Fruit fly (Drosophila melanogaster): ENCODE data around the gene RpL36A.

RpL36A gene

DNA sequence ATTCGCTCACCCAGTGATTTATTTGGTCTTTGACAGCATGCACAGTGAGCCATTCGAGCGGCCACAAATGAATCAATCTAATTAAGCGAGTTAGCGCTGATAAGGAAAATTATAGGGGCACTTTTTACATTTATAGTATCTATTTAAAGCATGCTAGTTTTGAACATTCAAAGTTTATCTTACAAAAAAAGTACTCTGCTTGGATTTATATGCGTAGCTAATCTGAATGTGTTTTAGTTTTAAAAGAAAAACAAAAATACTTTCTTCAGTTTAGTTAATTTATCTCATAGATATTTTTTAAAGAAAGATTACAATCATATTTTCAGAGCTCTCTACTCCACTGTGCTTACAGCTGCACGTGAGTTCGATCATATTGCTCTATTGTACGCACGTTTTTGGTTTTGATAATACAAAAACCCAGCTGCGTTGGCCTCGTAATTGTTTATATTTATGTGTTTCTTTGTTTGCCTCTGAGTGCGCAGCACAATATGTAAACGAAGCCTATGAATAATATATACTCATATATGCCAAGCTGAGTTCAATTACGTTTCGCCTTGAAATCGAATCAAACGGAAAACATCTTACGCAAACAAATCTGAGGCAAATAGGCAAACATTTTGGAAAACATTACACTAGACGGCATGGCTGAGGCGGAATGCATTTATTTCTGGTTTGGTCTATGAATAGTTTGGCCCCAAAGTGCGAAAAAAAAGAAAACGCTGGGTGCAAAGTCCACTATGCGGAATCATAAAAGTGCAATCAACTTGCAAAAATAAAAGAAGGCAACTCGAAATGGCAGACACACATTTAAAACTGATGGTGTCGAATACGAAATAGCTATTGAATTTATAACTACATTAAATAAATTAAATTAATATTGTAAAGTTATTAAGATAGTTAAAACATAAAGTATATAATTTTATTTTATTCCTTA is 40.7 kb downstream of the RpL36A start (continued):
- TF ChIP-seq cato (GFP tag; optimal IDR thresholded peaks at IDR 0.05; ENCODE audit: borderline replicate concordance) = peak; percentile 73
- TF ChIP-seq en (GFP tag; optimal IDR thresholded peaks at IDR 0.05) = peak; percentile 35
- TF ChIP-seq Meics (GFP tag; optimal IDR thresholded peaks at IDR 0.05) = peak; percentile 92
- TF ChIP-seq CG9932 (GFP tag; IDR thresholded peaks at IDR 0.05) = peak; percentile 68
- peak; percentile 89 for TF ChIP-seq CG2120 (GFP tag; optimal IDR thresholded peaks at IDR 0.05)
- TF ChIP-seq CG9876 (GFP tag; optimal IDR thresholded peaks at IDR 0.05) = peak; percentile 65
- peak; percentile 72 for TF ChIP-seq CG15514 (GFP tag; optimal IDR thresholded peaks at IDR 0.05)
- TF ChIP-seq CG6689 (GFP tag; IDR thresholded peaks at IDR 0.05) = peak; percentile 85
- peak; percentile 62 for TF ChIP-seq CG31224 (GFP tag; IDR thresholded peaks at IDR 0.05)
- peak; percentile 46 for TF ChIP-seq CG11398 (GFP tag; optimal IDR thresholded peaks at IDR 0.05)
- TF ChIP-seq bsh (GFP tag; optimal IDR thresholded peaks at IDR 0.05) = peak; percentile 82 to 84
- peak; percentile 63 for TF ChIP-seq dan (GFP tag; IDR thresholded peaks at IDR 0.05)
- TF ChIP-seq jigr1 (GFP tag; IDR thresholded peaks at IDR 0.05) = peak; percentile 41; the same call in 1 of the 3 replicates
- 0 out of 2 replicates have a peak, but pooled peaks have one; percentile 20 for TF ChIP-seq Doc2 (GFP tag; IDR thresholded peaks at IDR 0.05)
- TF ChIP-seq Atf6 (GFP tag; IDR thresholded peaks at IDR 0.05) = peak; percentile 88
- no peak for TF ChIP-seq Neu2 (GFP tag; optimal IDR thresholded peaks at IDR 0.05; ENCODE audit: borderline replicate concordance)
- TF ChIP-seq cg (GFP tag; optimal IDR thresholded peaks at IDR 0.05) = no peak
- TF ChIP-seq fd64A (GFP tag; optimal IDR thresholded peaks at IDR 0.05) = peak; percentile 37
- TF ChIP-seq mirr (GFP tag; optimal IDR thresholded peaks at IDR 0.05) = peak; percentile 71
- TF ChIP-seq CG12391 (tag; optimal IDR thresholded peaks at IDR 0.05) = peak; percentile 88
- TF ChIP-seq pita (GFP tag; optimal IDR thresholded peaks at IDR 0.05) = no peak
- peak; percentile 71 for TF ChIP-seq CG9609 (GFP tag; optimal IDR thresholded peaks at IDR 0.05)
- TF ChIP-seq exex (tag; optimal IDR thresholded peaks at IDR 0.05) = peak; percentile 46
- TF ChIP-seq CG7271 (tag; optimal IDR thresholded peaks at IDR 0.05) = no peak
- TF ChIP-seq pzg (GFP tag; optimal IDR thresholded peaks at IDR 0.05) = no peak
- peak; percentile 93 for TF ChIP-seq CG13296 (GFP tag; optimal IDR thresholded peaks at IDR 0.05)
- peak; percentile 80 for TF ChIP-seq ttk (GFP tag; IDR thresholded peaks at IDR 0.05)
- TF ChIP-seq Dp (GFP tag; optimal IDR thresholded peaks at IDR 0.05) = no peak
- peak; percentile 76 for TF ChIP-seq Dbx (GFP tag; IDR thresholded peaks at IDR 0.05)
- TF ChIP-seq CG18599 (GFP tag; optimal IDR thresholded peaks at IDR 0.05) = peak; percentile 89
- TF ChIP-seq Mes4 (GFP tag; optimal IDR thresholded peaks at IDR 0.05) = peak; percentile 70
- TF ChIP-seq NfI (GFP tag; optimal IDR thresholded peaks at IDR 0.05) = peak; percentile 88
- TF ChIP-seq CG10431 (GFP tag; optimal IDR thresholded peaks at IDR 0.05) = no peak
- no peak for TF ChIP-seq Dll (GFP tag; IDR thresholded peaks at IDR 0.05; ENCODE audit: partially characterized antibody)
- TF ChIP-seq CG2129 (GFP tag; IDR thresholded peaks at IDR 0.05; ENCODE audit: partially characterized antibody) = no peak
- TF ChIP-seq CG8924 (tag; optimal IDR thresholded peaks at IDR 0.05) = peak; percentile 93
- TF ChIP-seq kay (GFP tag; optimal IDR thresholded peaks at IDR 0.05) = peak; percentile 74
- TF ChIP-seq CG4617 (GFP tag; optimal IDR thresholded peaks at IDR 0.05; ENCODE audit: borderline replicate concordance) = peak; percentile 41
- TF ChIP-seq trem (tag; optimal IDR thresholded peaks at IDR 0.05) = peak; percentile 70
- no peak for TF ChIP-seq sr (GFP tag; IDR thresholded peaks at IDR 0.05)
- TF ChIP-seq knrl (GFP tag; IDR thresholded peaks at IDR 0.05; ENCODE audit: partially characterized antibody) = no peak
- peak; percentile 36 for TF ChIP-seq Ets97D (GFP tag; optimal IDR thresholded peaks at IDR 0.05)
- TF ChIP-seq Hsf (GFP tag; optimal IDR thresholded peaks at IDR 0.05) = peak; percentile 83
- peak; percentile 53 for TF ChIP-seq toy (GFP tag; IDR thresholded peaks at IDR 0.05)
- peak; percentile 69 for TF ChIP-seq CG14050 (GFP tag; IDR thresholded peaks at IDR 0.05)
- no peak for TF ChIP-seq amos (GFP tag; IDR thresholded peaks at IDR 0.05; ENCODE audit: partially characterized antibody)
- no peak for TF ChIP-seq CG43689 (GFP tag; IDR thresholded peaks at IDR 0.05)
- TF ChIP-seq Fer1 (GFP tag; optimal IDR thresholded peaks at IDR 0.05) = peak; percentile 89
